Fruit fly (Drosophila melanogaster) Kc167 (cell line): ENCODE data around the gene Alms1b.

Experiments used
- Myc ChIP-seq: fragments of >200 bp; optimal IDR thresholded peaks from 2 replicates; lab custom pipeline; 2017; ENCODE audit warnings: missing external identifiers
- Sin3A ChIP-seq: fragments of >200 bp; optimal IDR thresholded peaks from 2 replicates; lab custom pipeline; 2018; ENCODE audit warnings: missing external identifiers

- TF ChIP-seq Sin3A: no peak
- TF ChIP-seq Myc (lab: Kevin White, UChicago): no peak
Observed at dm6 chrX:4592258-4592657, 38.5 kb downstream of the Alms1b start.
